Fruit fly (Drosophila melanogaster): ENCODE measurements around the gene Eip75B.

dm6 chr3L:18036995-18037394 is 27.5 kb downstream of the Eip75B start:
- TF ChIP-seq dmrt93B (GFP tag; optimal IDR thresholded peaks at IDR 0.05) (no peak), Abd-B (GFP tag; optimal IDR thresholded peaks at IDR 0.05) (no peak), dsf (GFP tag; optimal IDR thresholded peaks at IDR 0.05; ENCODE audit: borderline replicate concordance) (no peak), usp (GFP tag; optimal IDR thresholded peaks at IDR 0.05) (no peak), Mio (GFP tag; optimal IDR thresholded peaks at IDR 0.05) (no peak), OdsH (GFP tag; optimal IDR thresholded peaks at IDR 0.05) (no peak), brk (GFP tag; optimal IDR thresholded peaks at IDR 0.05) (no peak), Jra (GFP tag; optimal IDR thresholded peaks at IDR 0.05) (no peak), Rel (GFP tag; optimal IDR thresholded peaks at IDR 0.05) (no peak), Rel (tag; optimal IDR thresholded peaks at IDR 0.05) (no peak), psq (GFP tag; optimal IDR thresholded peaks at IDR 0.05) (no peak)
